Fruit fly (Drosophila melanogaster): ENCODE data around the gene CG17325.

Gene CG17325

dm6 chr2L:18812348-18812747 is at the start of gene CG17325, which contains the start of gene CG42305:
Gene CG17325 (plus strand): TSS chr2L:18812648.
Gene CG42305 (plus strand): TSS chr2L:18812648.
- TF ChIP-seq CG6854 (GFP tag; optimal IDR thresholded peaks at IDR 0.05) = no peak
- no peak for TF ChIP-seq Eip75B (GFP tag; optimal IDR thresholded peaks at IDR 0.05)
- no peak for TF ChIP-seq CG8632 (GFP tag; optimal IDR thresholded peaks at IDR 0.05)
- no peak for TF ChIP-seq CG7368 (GFP tag; optimal IDR thresholded peaks at IDR 0.05)
- TF ChIP-seq Gug (GFP tag; IDR thresholded peaks at IDR 0.05) = no peak
- TF ChIP-seq fkh (GFP tag; optimal IDR thresholded peaks at IDR 0.05) = no peak
- no peak for TF ChIP-seq ss (GFP tag; optimal IDR thresholded peaks at IDR 0.05)
- TF ChIP-seq CG3032 (tag; optimal IDR thresholded peaks at IDR 0.05) = no peak
- no peak for TF ChIP-seq Blimp-1 (GFP tag; optimal IDR thresholded peaks at IDR 0.05)
- TF ChIP-seq Ets21C (GFP tag; optimal IDR thresholded peaks at IDR 0.05) = no peak
- no peak for TF ChIP-seq Ets96B (tag; optimal IDR thresholded peaks at IDR 0.05)
- TF ChIP-seq Met (GFP tag; optimal IDR thresholded peaks at IDR 0.05) = no peak
- TF ChIP-seq CG3919 (GFP tag; optimal IDR thresholded peaks at IDR 0.05) = no peak

- TF ChIP-seq CG15336 (GFP tag; IDR thresholded peaks at IDR 0.05) (peak; percentile 67), Gug (GFP tag; IDR thresholded peaks at IDR 0.05) (no peak), spab (GFP tag; optimal IDR thresholded peaks at IDR 0.05) (no peak), CG4318 (GFP tag; optimal IDR thresholded peaks at IDR 0.05) (no peak), acj6 (GFP tag; optimal IDR thresholded peaks at IDR 0.05) (no peak), OdsH (GFP tag; optimal IDR thresholded peaks at IDR 0.05) (no peak), CG8119 (GFP tag; IDR thresholded peaks at IDR 0.05) (peak; percentile 63; the same call in 2 of the 3 replicates), CG32006 (GFP tag; optimal IDR thresholded peaks at IDR 0.05) (peak; percentile 25), CG3032 (tag; optimal IDR thresholded peaks at IDR 0.05) (no peak), Eip78C (GFP tag) (peak; percentile 53), CG3919 (GFP tag; optimal IDR thresholded peaks at IDR 0.05) (no peak), CG16779 (tag; optimal IDR thresholded peaks at IDR 0.05) (no peak), ss (GFP tag; optimal IDR thresholded peaks at IDR 0.05) (no peak), CG34406 (GFP tag; optimal IDR thresholded peaks at IDR 0.05) (no peak), pdm3 (GFP tag; optimal IDR thresholded peaks at IDR 0.05) (no peak), Blimp-1 (GFP tag; optimal IDR thresholded peaks at IDR 0.05) (no peak), eg (GFP tag; IDR thresholded peaks at IDR 0.05) (peak; percentile 57; the same call in 2 of the 3 replicates), achi (GFP tag; optimal IDR thresholded peaks at IDR 0.05) (no peak), esn (GFP tag; optimal IDR thresholded peaks at IDR 0.05) (no peak), CG6276 (GFP tag; optimal IDR thresholded peaks at IDR 0.05) (peak; percentile 12), svp (GFP tag) (no peak), cyc (GFP tag; optimal IDR thresholded peaks at IDR 0.05) (no peak), CG8319 (GFP tag; optimal IDR thresholded peaks at IDR 0.05) (no peak), Hr4 (GFP tag; optimal IDR thresholded peaks at IDR 0.05) (peak; percentile 29), CG7368 (GFP tag; optimal IDR thresholded peaks at IDR 0.05) (no peak)
These were observed 46.7 kb upstream of the CG17325 start for dm6 chr2L:18765760-18766159.

dm6 chr2L:18767137-18767536 is 45.3 kb upstream of the CG17325 start:
- TF ChIP-seq Eip75B (GFP tag; optimal IDR thresholded peaks at IDR 0.05) = peak; percentile 7
- TF ChIP-seq Hr4 (GFP tag; optimal IDR thresholded peaks at IDR 0.05) = peak; percentile 57
- peak; percentile 35 for TF ChIP-seq CG3032 (tag; optimal IDR thresholded peaks at IDR 0.05)
- no peak for TF ChIP-seq pdm3 (GFP tag; optimal IDR thresholded peaks at IDR 0.05)
- TF ChIP-seq dsx (GFP tag; optimal IDR thresholded peaks at IDR 0.05; ENCODE audit: poor library complexity, severe bottlenecking) = peak; percentile 40
- TF ChIP-seq topi (GFP tag; optimal IDR thresholded peaks at IDR 0.05) = no peak
- no peak for TF ChIP-seq CG34406 (GFP tag; optimal IDR thresholded peaks at IDR 0.05)
- no peak for TF ChIP-seq Gug (GFP tag; IDR thresholded peaks at IDR 0.05)
- peak; percentile 14 for TF ChIP-seq CG9139 (GFP tag; optimal IDR thresholded peaks at IDR 0.05)
- TF ChIP-seq CG32006 (GFP tag; optimal IDR thresholded peaks at IDR 0.05) = peak; percentile 61
- no peak for TF ChIP-seq Hr38 (GFP tag; optimal IDR thresholded peaks at IDR 0.05)
- no peak for TF ChIP-seq CG10669 (GFP tag; optimal IDR thresholded peaks at IDR 0.05)
- no peak for TF ChIP-seq CG6854 (GFP tag; optimal IDR thresholded peaks at IDR 0.05)
- TF ChIP-seq CG6163 (GFP tag; IDR thresholded peaks at IDR 0.05) = peak; percentile 41; the same call in 1 of the 3 replicates
- TF ChIP-seq spab (GFP tag; optimal IDR thresholded peaks at IDR 0.05) = no peak
- TF ChIP-seq lz (GFP tag; optimal IDR thresholded peaks at IDR 0.05) = no peak
- TF ChIP-seq CG31627 (GFP tag; optimal IDR thresholded peaks at IDR 0.05) = no peak
- peak; percentile 75 for TF ChIP-seq CG15336 (GFP tag; IDR thresholded peaks at IDR 0.05)
- no peak for TF ChIP-seq Hr39 (GFP tag; optimal IDR thresholded peaks at IDR 0.05)
- no peak for TF ChIP-seq acj6 (GFP tag; optimal IDR thresholded peaks at IDR 0.05)
- peak; percentile 17 for TF ChIP-seq OdsH (GFP tag; optimal IDR thresholded peaks at IDR 0.05)
- peak; percentile 47 for TF ChIP-seq Ets96B (tag; optimal IDR thresholded peaks at IDR 0.05)
- TF ChIP-seq CG6276 (GFP tag; optimal IDR thresholded peaks at IDR 0.05) = peak; percentile 26
- peak; percentile 27 for TF ChIP-seq CG3919 (GFP tag; optimal IDR thresholded peaks at IDR 0.05)
- TF ChIP-seq salr (GFP tag; optimal IDR thresholded peaks at IDR 0.05) = no peak
- peak; percentile 27 for TF ChIP-seq CG10631 (GFP tag; optimal IDR thresholded peaks at IDR 0.05)
- peak; percentile 64 for TF ChIP-seq CG8119 (GFP tag; IDR thresholded peaks at IDR 0.05)
- TF ChIP-seq eg (GFP tag; IDR thresholded peaks at IDR 0.05) = peak; percentile 58; the same call in 1 of the 3 replicates
- peak; percentile 78 for TF ChIP-seq Eip78C (GFP tag)
- peak; percentile 25 for TF ChIP-seq CG4318 (GFP tag; optimal IDR thresholded peaks at IDR 0.05)
- TF ChIP-seq vri (GFP tag; optimal IDR thresholded peaks at IDR 0.05) = no peak
- TF ChIP-seq esn (GFP tag; optimal IDR thresholded peaks at IDR 0.05) = no peak
- peak; percentile 43 for TF ChIP-seq achi (GFP tag; optimal IDR thresholded peaks at IDR 0.05)

Measured in whole organism, prepupa.